Worm (Caenorhabditis elegans) whole organism, early embryonic: ENCODE results near the gene F13H10.3.

ENCODE experiments used
- B0310.2 ChIP-seq: sonication (generic microtip); optimal IDR thresholded peaks from 2 replicates; lab custom pipeline; 2016; ENCODE audit warnings: mild to moderate bottlenecking, missing genetic modification characterization, missing compliant biosample characterization
- F13C5.2 ChIP-seq: sonication (generic microtip); optimal IDR thresholded peaks from 2 replicates; lab custom pipeline; 2017; ENCODE audit warnings: mild to moderate bottlenecking, missing genetic modification characterization, inconsistent platforms, missing compliant biosample characterization
- ama-1 ChIP-seq: fragments of 150-350 bp; optimal IDR thresholded peaks from 2 replicates; lab custom pipeline; 2014
- ceh-13 ChIP-seq: fragments of 200-800 bp; sonication (Bioruptor generic); optimal IDR thresholded peaks from 2 replicates; lab custom pipeline; 2018; ENCODE audit warnings: mild to moderate bottlenecking, missing genetic modification characterization, missing compliant biosample characterization
- ets-7 ChIP-seq: sonication (generic microtip); optimal IDR thresholded peaks from 2 replicates; lab custom pipeline; 2016; ENCODE audit warnings: missing genotype, missing genetic modification characterization, missing compliant biosample characterization
- flt-1 ChIP-seq: fragments of 200-800 bp; sonication (Bioruptor generic); IDR thresholded peaks from 2 replicates; pipeline ENCODE4 v1.3.6; 2022; ENCODE audit warnings: missing genetic modification characterization, missing compliant biosample characterization
- hmbx-1 ChIP-seq: sonication (generic microtip); optimal IDR thresholded peaks from 2 replicates; lab custom pipeline; 2016; ENCODE audit warnings: mild to moderate bottlenecking, missing genetic modification characterization, missing compliant biosample characterization
- hnd-1 ChIP-seq: sonication (generic microtip); optimal IDR thresholded peaks from 2 replicates; lab custom pipeline; 2016; ENCODE audit warnings: missing genetic modification characterization, missing compliant biosample characterization
- pes-1 ChIP-seq: fragments of 200-800 bp; sonication (Bioruptor generic); IDR thresholded peaks from 2 replicates; pipeline ENCODE4 v1.3.6; 2022; ENCODE audit warnings: missing genetic modification reagents, missing genetic modification characterization, missing compliant biosample characterization
- scrt-1 ChIP-seq: fragments of 200-800 bp; sonication (Bioruptor generic); IDR thresholded peaks from 2 replicates; pipeline ENCODE4 v1.3.6; 2022; ENCODE audit warnings: missing genetic modification characterization, missing compliant biosample characterization
- sea-1 ChIP-seq: fragments of 200-800 bp; sonication (Bioruptor generic); conservative IDR thresholded peaks from 2 replicates; pipeline ENCODE4 v1.3.6; 2022; ENCODE audit warnings: missing genetic modification characterization, missing compliant biosample characterization
- tra-4 ChIP-seq: sonication (generic microtip); optimal IDR thresholded peaks from 2 replicates; lab custom pipeline; 2017; ENCODE audit warnings: missing genetic modification characterization, missing compliant biosample characterization

DNA sequence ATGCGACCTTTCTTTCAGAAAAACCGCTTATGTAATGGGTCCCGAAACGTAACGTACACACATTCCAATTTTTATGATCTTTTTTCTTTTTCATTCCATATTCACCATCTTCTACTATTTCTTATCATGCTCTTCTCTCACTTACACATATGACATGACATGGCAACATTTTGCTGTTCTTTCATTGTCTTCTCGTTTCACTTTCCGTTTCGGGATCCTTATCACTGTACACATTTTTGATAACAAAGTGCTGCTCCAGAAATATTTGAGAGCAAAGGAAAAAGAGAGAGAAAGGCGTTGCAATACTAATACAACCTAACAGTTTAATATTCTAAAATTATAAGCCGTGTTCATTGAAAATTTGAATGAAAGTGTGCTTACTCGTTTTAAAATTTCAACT lies 45.4 kb downstream of the F13H10.3 start:
- TF ChIP-seq flt-1 (GFP tag; lab: Robert Waterston, UW) (no peak), ama-1 (no peak), B0310.2 (no peak), hmbx-1 (no peak), ets-7 (tag; lab: Kevin White, UChicago) (no peak), F13C5.2 (no peak), pes-1 (GFP tag; lab: Robert Waterston, UW) (no peak), sea-1 (no peak), ceh-13 (GFP tag; lab: Kevin White, UChicago) (no peak), tra-4 (tag; lab: Kevin White, UChicago) (no peak), hnd-1 (no peak), scrt-1 (no peak)
